Fruit fly (Drosophila melanogaster): ENCODE results near the gene CG11977.

- TF ChIP-seq pan (optimal IDR thresholded peaks at IDR 0.05): no peak
- TF ChIP-seq usp (GFP tag; optimal IDR thresholded peaks at IDR 0.05): no peak
- TF ChIP-seq psq (optimal IDR thresholded peaks at IDR 0.05): no peak
- no peak for TF ChIP-seq EcR (GFP tag; optimal IDR thresholded peaks at IDR 0.05)
- TF ChIP-seq CG8478 (optimal IDR thresholded peaks at IDR 0.05): no peak
- TF ChIP-seq Dll (optimal IDR thresholded peaks at IDR 0.05): no peak
Measured at dm6 chr3R:9008202-9008601, 10.7 kb downstream of the CG11977 start, which contains the start of gene CG11983.
